Worm (Caenorhabditis elegans) whole organism, mixed stage, embryonic: ENCODE measurements around the gene amx-1.
A peak's percentile ranks its signal among the peaks of the same experiment; 100 is the strongest.

ENCODE experiments used
- blmp-1 ChIP-seq: fragments of 150-350 bp; optimal IDR thresholded peaks from 2 replicates; lab custom pipeline; 2014; ENCODE audit warnings: missing biosample characterization, missing genetic modification characterization
- ceh-83 ChIP-seq: fragments of 200-800 bp; sonication (Bioruptor generic); optimal IDR thresholded peaks from 2 replicates; lab custom pipeline; 2018; ENCODE audit warnings: mild to moderate bottlenecking, missing genetic modification characterization, missing compliant biosample characterization
- cnd-1 ChIP-seq: fragments of 200-800 bp; sonication (Bioruptor generic); optimal IDR thresholded peaks from 2 replicates; lab custom pipeline; 2018; ENCODE audit warnings: mild to moderate bottlenecking, missing genetic modification characterization, missing compliant biosample characterization
- elt-1 ChIP-seq: sonication (generic microtip); optimal IDR thresholded peaks from 2 replicates; lab custom pipeline; 2017; ENCODE audit warnings: missing genetic modification characterization, mild to moderate bottlenecking, missing compliant biosample characterization, antibody characterized with exemption, moderate library complexity, borderline replicate concordance; ENCODE audit not compliant: insufficient read depth
- elt-3 ChIP-seq: fragments of 150-350 bp; optimal IDR thresholded peaks from 2 replicates; lab custom pipeline; 2014; ENCODE audit warnings: missing biosample characterization, missing genetic modification characterization
- flh-1 ChIP-seq: fragments of 200-800 bp; sonication (Bioruptor generic); optimal IDR thresholded peaks from 2 replicates; lab custom pipeline; 2018; ENCODE audit warnings: mild to moderate bottlenecking, missing genetic modification characterization, moderate library complexity, missing compliant biosample characterization
- lsy-2 ChIP-seq: fragments of 150-350 bp; optimal IDR thresholded peaks from 2 replicates; lab custom pipeline; 2014; ENCODE audit warnings: missing biosample characterization, missing genetic modification characterization
- mep-1 ChIP-seq: fragments of 150-350 bp; optimal IDR thresholded peaks from 2 replicates; lab custom pipeline; 2017; ENCODE audit warnings: missing biosample characterization, missing genetic modification reagents, missing genetic modification characterization, inconsistent platforms
- nhr-237 ChIP-seq: fragments of 150-350 bp; optimal IDR thresholded peaks from 2 replicates; lab custom pipeline; 2014; ENCODE audit warnings: missing biosample characterization, missing genetic modification characterization
- nhr-76 ChIP-seq: sonication (generic microtip); optimal IDR thresholded peaks from 2 replicates; lab custom pipeline; 2017; ENCODE audit warnings: missing biosample characterization, missing genetic modification characterization
- sptf-1 ChIP-seq: sonication (generic microtip); optimal IDR thresholded peaks from 2 replicates; lab custom pipeline; 2017; ENCODE audit warnings: mild to moderate bottlenecking, missing genetic modification characterization, moderate library complexity, missing compliant biosample characterization
- unc-120 ChIP-seq: sonication (generic microtip); optimal IDR thresholded peaks from 2 replicates; lab custom pipeline; 2017; ENCODE audit warnings: missing genetic modification characterization, missing compliant biosample characterization; ENCODE audit not compliant: poor library complexity, severe bottlenecking
- unc-62 ChIP-seq: fragments of 150-350 bp; optimal IDR thresholded peaks from 2 replicates; lab custom pipeline; 2014; ENCODE audit warnings: missing biosample characterization, missing genetic modification reagents, missing genetic modification characterization
- ztf-11 ChIP-seq: fragments of 150-350 bp; optimal IDR thresholded peaks from 2 replicates; lab custom pipeline; 2014; ENCODE audit warnings: missing biosample characterization, missing genetic modification characterization

ce11 chrIII:3797180-3798026, 24.8 kb upstream of the amx-1 start:
- no peak for TF ChIP-seq mep-1 (tag; lab: Kevin White, UChicago)
- no peak for TF ChIP-seq elt-3 (tag; lab: Kevin White, UChicago)
- TF ChIP-seq ceh-83 (GFP tag; lab: Kevin White, UChicago): no peak
- TF ChIP-seq ztf-11 (tag; lab: Kevin White, UChicago): no peak
- TF ChIP-seq sptf-1 (tag; lab: Kevin White, UChicago): no peak
- TF ChIP-seq lsy-2 (tag; lab: Kevin White, UChicago): no peak
- TF ChIP-seq blmp-1 (tag; lab: Kevin White, UChicago): no peak
- no peak for TF ChIP-seq unc-120 (tag; lab: Kevin White, UChicago)
- TF ChIP-seq cnd-1 (tag; lab: Kevin White, UChicago): no peak
- peak; percentile 90 for TF ChIP-seq elt-1 (tag; lab: Kevin White, UChicago)
- TF ChIP-seq unc-62 (GFP tag; lab: Kevin White, UChicago): no peak
- TF ChIP-seq nhr-237: no peak
- no peak for TF ChIP-seq flh-1 (GFP tag; lab: Kevin White, UChicago)
- TF ChIP-seq nhr-76 (tag; lab: Kevin White, UChicago): no peak
